Worm (Caenorhabditis elegans): ENCODE data around the gene hira-1.

The hira-1 gene

ce11 chrIII:5173622-5174021, 17.3 kb upstream of the hira-1 start, which contains the start of gene cid-1:
cid-1 (plus strand) TSS chrIII:5173922.
- no peak for TF ChIP-seq hmbx-1 (tag; optimal IDR thresholded peaks at IDR 0.05)
- no peak for TF ChIP-seq F13C5.2 (tag; optimal IDR thresholded peaks at IDR 0.05)
- TF ChIP-seq tra-4 (tag; optimal IDR thresholded peaks at IDR 0.05) = no peak
- no peak for TF ChIP-seq ama-1 (optimal IDR thresholded peaks at IDR 0.05)
- TF ChIP-seq aly-1 (tag; optimal IDR thresholded peaks at IDR 0.05) = no peak
- TF ChIP-seq hmg-4 (GFP tag; optimal IDR thresholded peaks at IDR 0.05) = no peak
- TF ChIP-seq scrt-1 (GFP tag; IDR thresholded peaks at IDR 0.05) = no peak
- TF ChIP-seq hnd-1 (tag; optimal IDR thresholded peaks at IDR 0.05) = no peak
- no peak for TF ChIP-seq pes-1 (GFP tag; IDR thresholded peaks at IDR 0.05)
- no peak for TF ChIP-seq flt-1 (GFP tag; IDR thresholded peaks at IDR 0.05)
- TF ChIP-seq tbx-37 (GFP tag; conservative IDR thresholded peaks at IDR 0.05) = no peak
- no peak for TF ChIP-seq ceh-36 (tag; optimal IDR thresholded peaks at IDR 0.05)
- no peak for TF ChIP-seq ets-7 (tag; optimal IDR thresholded peaks at IDR 0.05)
- TF ChIP-seq ceh-13 (GFP tag; optimal IDR thresholded peaks at IDR 0.05) = no peak
- no peak for TF ChIP-seq B0310.2 (tag; optimal IDR thresholded peaks at IDR 0.05)
- TF ChIP-seq sea-1 (GFP tag; conservative IDR thresholded peaks at IDR 0.05) = no peak
- no peak for TF ChIP-seq tbx-11 (GFP tag; IDR thresholded peaks at IDR 0.05)

- TF ChIP-seq tbx-11 (GFP tag; IDR thresholded peaks at IDR 0.05) (no peak), ets-7 (tag; optimal IDR thresholded peaks at IDR 0.05) (no peak), flt-1 (GFP tag; IDR thresholded peaks at IDR 0.05) (no peak), sea-1 (GFP tag; conservative IDR thresholded peaks at IDR 0.05) (no peak), hmg-4 (GFP tag; optimal IDR thresholded peaks at IDR 0.05) (no peak), ceh-36 (tag; optimal IDR thresholded peaks at IDR 0.05) (no peak), pes-1 (GFP tag; IDR thresholded peaks at IDR 0.05) (no peak), hmbx-1 (tag; optimal IDR thresholded peaks at IDR 0.05) (no peak), tbx-37 (GFP tag; conservative IDR thresholded peaks at IDR 0.05) (no peak), aly-1 (tag; optimal IDR thresholded peaks at IDR 0.05) (no peak), ceh-13 (GFP tag; optimal IDR thresholded peaks at IDR 0.05) (no peak), ama-1 (optimal IDR thresholded peaks at IDR 0.05) (no peak), B0310.2 (tag; optimal IDR thresholded peaks at IDR 0.05) (no peak), tra-4 (tag; optimal IDR thresholded peaks at IDR 0.05) (no peak), hnd-1 (tag; optimal IDR thresholded peaks at IDR 0.05) (no peak), F13C5.2 (tag; optimal IDR thresholded peaks at IDR 0.05) (no peak)
Measured at ce11 chrIII:5179166-5179565, 11.8 kb upstream of the hira-1 start.

- TF ChIP-seq ets-7 (tag; optimal IDR thresholded peaks at IDR 0.05) = no peak
Measured at ce11 chrIII:5180588-5180987, 10.3 kb upstream of the hira-1 start.

- no peak for TF ChIP-seq ama-1 (optimal IDR thresholded peaks at IDR 0.05)
- TF ChIP-seq F13C5.2 (tag; optimal IDR thresholded peaks at IDR 0.05) = no peak
- TF ChIP-seq flt-1 (GFP tag; IDR thresholded peaks at IDR 0.05) = no peak
- no peak for TF ChIP-seq tbx-37 (GFP tag; conservative IDR thresholded peaks at IDR 0.05)
- no peak for TF ChIP-seq pes-1 (GFP tag; IDR thresholded peaks at IDR 0.05)
- TF ChIP-seq ceh-36 (tag; optimal IDR thresholded peaks at IDR 0.05) = no peak
- TF ChIP-seq hmg-4 (GFP tag; optimal IDR thresholded peaks at IDR 0.05) = no peak
Measured at ce11 chrIII:5181217-5181616, 9.7 kb upstream of the hira-1 start.

ce11 chrIII:5181641-5182040, 9.3 kb upstream of the hira-1 start:
- TF ChIP-seq tbx-37 (GFP tag; conservative IDR thresholded peaks at IDR 0.05) = no peak
- no peak for TF ChIP-seq sea-1 (GFP tag; conservative IDR thresholded peaks at IDR 0.05)
- no peak for TF ChIP-seq ceh-13 (GFP tag; optimal IDR thresholded peaks at IDR 0.05)
- no peak for TF ChIP-seq hmg-4 (GFP tag; optimal IDR thresholded peaks at IDR 0.05)
- TF ChIP-seq tra-4 (tag; optimal IDR thresholded peaks at IDR 0.05) = no peak
- TF ChIP-seq flt-1 (GFP tag; IDR thresholded peaks at IDR 0.05) = no peak
- no peak for TF ChIP-seq ama-1 (optimal IDR thresholded peaks at IDR 0.05)

ce11 chrIII:5183372-5183771, 7.6 kb upstream of the hira-1 start:
- no peak for TF ChIP-seq pes-1 (GFP tag; IDR thresholded peaks at IDR 0.05)

ce11 chrIII:5185620-5186019, 5.3 kb upstream of the hira-1 start, which contains the start of gene pup-2:
pup-2 (plus strand) TSS chrIII:5185920.
- TF ChIP-seq tbx-11 (GFP tag; IDR thresholded peaks at IDR 0.05) (no peak), tbx-37 (GFP tag; conservative IDR thresholded peaks at IDR 0.05) (no peak), ets-7 (tag; optimal IDR thresholded peaks at IDR 0.05) (no peak)

ce11 chrIII:5188426-5188825, 2.5 kb upstream of the hira-1 start, which contains the start of gene K10D2.8:
K10D2.8 (plus strand) TSS chrIII:5188726.
- TF ChIP-seq hnd-1 (tag; optimal IDR thresholded peaks at IDR 0.05) (no peak), tbx-11 (GFP tag; IDR thresholded peaks at IDR 0.05) (no peak), hmg-4 (GFP tag; optimal IDR thresholded peaks at IDR 0.05) (no peak), ets-7 (tag; optimal IDR thresholded peaks at IDR 0.05) (no peak), hmbx-1 (tag; optimal IDR thresholded peaks at IDR 0.05) (no peak), flt-1 (GFP tag; IDR thresholded peaks at IDR 0.05) (no peak), scrt-1 (GFP tag; IDR thresholded peaks at IDR 0.05) (no peak), pes-1 (GFP tag; IDR thresholded peaks at IDR 0.05) (no peak)

ce11 chrIII:5190179-5190578, 745 bp upstream of the hira-1 start:
- no peak for TF ChIP-seq F13C5.2 (tag; optimal IDR thresholded peaks at IDR 0.05)
- no peak for TF ChIP-seq flt-1 (GFP tag; IDR thresholded peaks at IDR 0.05)
